Fruit fly (Drosophila melanogaster) S2 (cell line): ENCODE measurements around the gene CG12099.

Experiments used
- CG8478 ChIP-seq: fragments of >200 bp; optimal IDR thresholded peaks from 2 replicates; lab custom pipeline; 2018
- CTCF ChIP-seq, 2 experiments: fragments of >200 bp; optimal IDR thresholded peaks; 2 replicates each; lab custom pipeline; 2018

DNA sequence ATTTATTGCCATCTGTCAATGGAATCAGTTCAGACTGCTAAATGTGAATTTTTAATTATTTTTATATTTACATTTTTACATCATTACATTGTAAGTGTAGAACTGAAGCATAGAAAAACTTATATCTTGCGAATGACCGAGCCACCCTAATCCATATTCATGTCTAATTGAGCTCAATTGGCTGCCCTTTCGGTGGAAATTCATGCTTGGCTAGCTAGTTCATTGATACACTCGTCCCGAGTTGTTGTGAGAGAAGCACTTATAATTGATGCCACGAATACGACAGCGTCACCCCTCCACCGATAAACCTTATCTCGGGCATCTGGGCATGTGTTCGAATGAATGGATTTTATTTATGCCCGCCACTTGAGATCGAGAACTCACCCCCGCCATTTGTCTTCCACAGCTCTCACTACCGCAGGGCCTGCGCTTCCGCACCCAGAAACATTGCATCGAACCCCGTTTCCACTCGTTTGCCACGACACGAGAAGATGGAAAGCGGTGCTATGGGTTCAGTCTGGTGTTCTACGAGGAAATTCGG, 19.9 kb downstream of the CG12099 start:
- TF ChIP-seq CG8478 (lab: Kevin White, UChicago) (no peak), CTCF (optimal IDR thresholded peaks at IDR 0.05; lab: Kevin White, UChicago) (no peak)
